Fruit fly (Drosophila melanogaster): Measurements from ENCODE around the gene CG15172.

The CG15172 gene

DNA sequence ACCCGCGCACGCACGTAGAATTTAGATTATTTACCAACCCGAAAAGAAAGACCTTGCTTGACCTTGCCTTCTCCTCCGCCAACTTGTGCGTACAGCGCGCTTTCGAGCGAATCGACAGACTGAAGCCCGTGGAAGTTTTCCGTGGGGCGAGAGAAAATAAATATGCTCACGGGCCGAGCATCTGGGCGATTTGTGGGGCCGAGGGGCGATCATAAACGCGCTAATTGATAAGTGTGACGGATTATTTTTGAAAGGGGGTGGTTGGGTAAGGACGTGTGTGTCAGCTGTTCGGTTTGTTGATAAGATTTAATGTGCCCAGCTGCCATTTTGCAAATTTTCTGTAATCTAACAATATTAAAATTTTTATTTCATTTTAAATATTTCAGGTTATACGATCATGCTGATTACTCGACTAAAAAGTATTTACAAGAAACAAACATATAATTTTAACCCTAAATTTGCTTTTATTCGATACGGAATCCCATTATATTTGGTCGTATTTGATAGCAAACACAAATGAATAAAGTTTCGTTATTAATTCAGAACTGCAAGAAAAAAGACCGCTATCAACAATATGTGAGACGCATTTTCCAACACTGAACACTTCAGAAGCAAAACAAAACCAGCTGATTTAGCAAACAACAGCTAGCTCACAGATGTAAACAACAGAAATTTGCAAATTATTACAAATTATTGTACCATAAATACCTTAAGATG is 48.0 kb upstream of the CG15172 start, which contains the start of the genes L2HGDH and CG10431 (continued):
- TF ChIP-seq achi (GFP tag; optimal IDR thresholded peaks at IDR 0.05) (peak; percentile 72), fd59A (GFP tag; optimal IDR thresholded peaks at IDR 0.05) (peak; percentile 43), Smox (GFP tag; optimal IDR thresholded peaks at IDR 0.05) (no peak), lz (GFP tag; optimal IDR thresholded peaks at IDR 0.05) (peak; percentile 70), salr (GFP tag; optimal IDR thresholded peaks at IDR 0.05) (no peak), CG8632 (GFP tag; optimal IDR thresholded peaks at IDR 0.05) (no peak), Sox15 (GFP tag; optimal IDR thresholded peaks at IDR 0.05) (peak; percentile 29), CG8119 (GFP tag; IDR thresholded peaks at IDR 0.05) (no peak), CG6163 (GFP tag; IDR thresholded peaks at IDR 0.05) (0 out of 3 replicates have a peak, but pooled peaks have one; percentile 22), Ets96B (tag; optimal IDR thresholded peaks at IDR 0.05) (peak; percentile 52)

DNA sequence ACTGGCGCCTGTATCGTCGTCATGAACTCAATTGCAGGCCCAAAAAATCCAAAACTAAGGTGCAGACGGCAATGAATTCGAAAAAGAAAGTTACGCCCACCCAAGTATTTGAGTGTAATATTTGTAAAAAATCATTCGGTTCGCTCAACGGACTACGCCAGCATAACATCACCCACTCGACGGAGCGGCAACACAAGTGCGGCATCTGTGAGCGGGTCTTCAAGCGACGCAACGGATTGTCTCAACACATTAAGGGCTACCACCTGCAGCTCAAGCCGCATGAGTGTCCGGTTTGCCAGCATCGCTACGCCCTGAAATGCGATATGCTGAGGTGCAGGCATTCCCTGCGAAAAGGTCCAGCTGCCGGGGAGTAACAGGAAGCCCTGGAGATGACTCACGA is 45.5 kb upstream of the CG15172 start:
- peak; percentile 42 for TF ChIP-seq svp (GFP tag)
- no peak for TF ChIP-seq Lpt (GFP tag; optimal IDR thresholded peaks at IDR 0.05)

- peak; percentile 1 for TF ChIP-seq CG10631 (GFP tag; optimal IDR thresholded peaks at IDR 0.05)
- TF ChIP-seq svp (GFP tag), result peak; percentile 56
- peak; percentile 71 for TF ChIP-seq Eip78C (GFP tag)
- TF ChIP-seq CG15336 (GFP tag; IDR thresholded peaks at IDR 0.05), result peak; percentile 30; the same call in 1 of the 2 replicates
- TF ChIP-seq CG32006 (GFP tag; optimal IDR thresholded peaks at IDR 0.05), result peak; percentile 11
- peak; percentile 36; the same call in 1 of the 3 replicates for TF ChIP-seq CG8119 (GFP tag; IDR thresholded peaks at IDR 0.05)
- no peak for TF ChIP-seq fd85E (GFP tag; optimal IDR thresholded peaks at IDR 0.05)
- TF ChIP-seq CG8632 (GFP tag; optimal IDR thresholded peaks at IDR 0.05), result no peak
- no peak for TF ChIP-seq Met (GFP tag; optimal IDR thresholded peaks at IDR 0.05)
- TF ChIP-seq Hr4 (GFP tag; optimal IDR thresholded peaks at IDR 0.05), result peak; percentile 23
- TF ChIP-seq eg (GFP tag; IDR thresholded peaks at IDR 0.05), result no peak
Observed at dm6 chr2L:18978923-18979322, 43.3 kb upstream of the CG15172 start.

- TF ChIP-seq CG34406 (GFP tag; optimal IDR thresholded peaks at IDR 0.05) (no peak), ss (GFP tag; optimal IDR thresholded peaks at IDR 0.05) (peak in 1 of 2 experiments; percentile 81)
Observed at dm6 chr2L:18979407-18979806, 42.8 kb upstream of the CG15172 start.

DNA sequence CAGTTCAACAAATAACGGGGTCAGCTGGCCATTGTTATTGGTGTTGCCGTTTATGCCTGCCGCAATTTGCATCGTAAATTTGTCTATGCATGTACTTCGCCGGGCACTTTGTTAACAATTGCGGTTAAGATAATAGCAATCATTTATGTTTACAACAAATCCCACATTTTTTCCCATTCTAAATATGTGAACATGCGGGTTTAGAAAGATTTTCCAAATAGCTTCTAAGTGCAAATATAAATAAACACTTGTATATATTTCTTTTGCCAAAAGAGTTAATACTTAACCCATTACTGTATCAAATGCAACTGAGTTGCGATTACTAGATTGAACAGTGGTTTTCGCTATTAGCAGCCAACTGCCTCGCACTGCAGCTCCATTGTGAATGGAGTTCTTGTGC is 41.2 kb upstream of the CG15172 start:
- peak; percentile 11 for TF ChIP-seq pdm3 (GFP tag; optimal IDR thresholded peaks at IDR 0.05)
- TF ChIP-seq Eip75B (GFP tag; optimal IDR thresholded peaks at IDR 0.05), result no peak
- no peak for TF ChIP-seq CG11902 (GFP tag; optimal IDR thresholded peaks at IDR 0.05)
- peak; percentile 42; the same call in 2 of the 3 replicates for TF ChIP-seq CG8119 (GFP tag; IDR thresholded peaks at IDR 0.05)
- peak; percentile 45 for TF ChIP-seq Eip78C (GFP tag)
- peak; percentile 72 for TF ChIP-seq eg (GFP tag; IDR thresholded peaks at IDR 0.05)
- peak; percentile 24 for TF ChIP-seq Hr4 (GFP tag; optimal IDR thresholded peaks at IDR 0.05)
- TF ChIP-seq CG11294 (GFP tag; IDR thresholded peaks at IDR 0.05), result peak; percentile 34; the same call in 1 of the 2 replicates
- peak; percentile 42 for TF ChIP-seq CG32006 (GFP tag; optimal IDR thresholded peaks at IDR 0.05)
- TF ChIP-seq CG6276 (GFP tag; optimal IDR thresholded peaks at IDR 0.05), result peak; percentile 37
- peak; percentile 61 for TF ChIP-seq CG15336 (GFP tag; IDR thresholded peaks at IDR 0.05)

- no peak for TF ChIP-seq Ets21C (GFP tag; optimal IDR thresholded peaks at IDR 0.05)
- peak; percentile 1 for TF ChIP-seq fkh (GFP tag; optimal IDR thresholded peaks at IDR 0.05)
Observed at dm6 chr2L:18981484-18981883, 40.7 kb upstream of the CG15172 start.

Measured in whole organism, prepupa.